In the genomic region with DNA sequence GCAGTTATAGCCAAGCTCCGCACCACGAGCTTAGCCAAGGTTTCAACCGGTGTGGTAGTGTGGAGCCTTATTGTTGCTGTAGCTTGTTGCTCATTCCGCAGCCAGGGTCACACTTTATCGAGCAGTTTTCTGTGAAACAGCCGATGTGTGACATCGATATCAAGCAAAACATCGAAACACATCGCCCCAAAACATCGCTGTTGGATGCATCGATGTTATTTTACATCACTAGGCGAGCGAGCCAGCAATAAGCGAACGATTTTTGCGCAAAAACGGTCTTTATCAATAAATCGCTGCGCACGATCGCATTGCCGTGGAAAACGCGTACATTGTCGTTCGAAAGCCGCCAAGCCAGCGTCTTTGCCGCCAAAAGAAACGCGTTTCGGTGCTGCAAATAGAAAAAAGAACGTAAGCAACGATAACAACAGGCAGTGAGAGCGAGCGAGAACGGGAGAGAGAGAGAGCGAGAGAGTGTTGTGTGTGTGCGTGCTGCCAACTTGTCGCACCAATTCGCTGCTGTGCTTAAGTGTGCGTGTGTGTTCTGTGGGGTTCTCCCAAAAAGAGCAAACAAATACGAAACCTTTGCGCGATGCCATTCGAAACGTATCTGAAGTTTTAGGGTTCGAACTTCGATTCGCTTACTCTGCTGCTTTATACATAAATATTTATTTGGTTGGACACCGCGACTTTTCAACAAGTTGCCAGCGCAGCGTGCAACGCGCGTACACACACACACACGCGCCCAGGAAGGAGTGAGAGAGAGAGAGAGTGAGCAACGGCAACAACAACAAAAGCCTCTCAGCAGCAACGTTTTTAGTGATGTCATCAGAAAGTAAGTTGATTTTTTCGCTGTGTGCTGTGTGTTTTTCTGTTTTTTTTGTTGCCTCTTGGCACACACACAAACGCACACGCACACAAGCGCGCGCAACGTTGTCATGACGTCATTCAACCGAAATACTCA, we compare ENCODE assay signal across 4 fruit fly cellular contexts.
TF ChIP-seq lines count a peak whose summit lies in the region.

No protein-coding gene starts in this region.

TF ChIP-seq in whole organism, embryonic, 481 proteins besides CTCF, POLR2A, EP300 and RAD21 (continued from another document and continues in another):
- TF ChIP-seq pros (GFP tag; optimal IDR thresholded peaks at IDR 0.05; lab: Kevin White, UChicago) (peak; percentile 14), hbn (GFP tag; IDR thresholded peaks at IDR 0.05; lab: Robert Waterston, UW; ENCODE audit: partially characterized antibody) (peak; percentile 98), CG11695 (GFP tag; IDR thresholded peaks at IDR 0.05; lab: Robert Waterston, UW) (0 out of 3 replicates have a peak, but pooled peaks have one; percentile 38), Ets97D (GFP tag; optimal IDR thresholded peaks at IDR 0.05; lab: Kevin White, UChicago) (peak; percentile 95), CG18619 (GFP tag; optimal IDR thresholded peaks at IDR 0.05; lab: Kevin White, UChicago) (no peak), usp (GFP tag; optimal IDR thresholded peaks at IDR 0.05; lab: Kevin White, UChicago) (no peak), CG8765 (GFP tag; IDR thresholded peaks at IDR 0.05; lab: Robert Waterston, UW) (no peak), Abd-B (GFP tag; optimal IDR thresholded peaks at IDR 0.05; lab: Kevin White, UChicago) (peak; percentile 13), CG31441 (GFP tag; IDR thresholded peaks at IDR 0.05; lab: Robert Waterston, UW) (peak; percentile 60), CG15601 (tag; optimal IDR thresholded peaks at IDR 0.05; lab: Kevin White, UChicago) (peak; percentile 25), Xbp1 (GFP tag; optimal IDR thresholded peaks at IDR 0.05; lab: Kevin White, UChicago) (peak; percentile 42), sisA (GFP tag; IDR thresholded peaks at IDR 0.05; lab: Robert Waterston, UW) (no peak), Hand (GFP tag; optimal IDR thresholded peaks at IDR 0.05; lab: Kevin White, UChicago) (peak; percentile 45), Meics (GFP tag; optimal IDR thresholded peaks at IDR 0.05; lab: Kevin White, UChicago) (peak; percentile 42), fd64A (GFP tag; optimal IDR thresholded peaks at IDR 0.05; lab: Kevin White, UChicago) (no peak), sens-2 (GFP tag; IDR thresholded peaks at IDR 0.05; lab: Robert Waterston, UW) (no peak), unpg (GFP tag; optimal IDR thresholded peaks at IDR 0.05; lab: Kevin White, UChicago) (peak; percentile 2), mirr (GFP tag; optimal IDR thresholded peaks at IDR 0.05; lab: Kevin White, UChicago) (peak; percentile 36), ato (GFP tag; IDR thresholded peaks at IDR 0.05; lab: Robert Waterston, UW; ENCODE audit: partially characterized antibody) (peak; percentile 96), Nf-YB (GFP tag; optimal IDR thresholded peaks at IDR 0.05; lab: Kevin White, UChicago) (no peak), CG8478 (optimal IDR thresholded peaks at IDR 0.05; lab: Kevin White, UChicago) (peak; percentile 97), H2.0 (GFP tag; IDR thresholded peaks at IDR 0.05; lab: Robert Waterston, UW) (no peak), CG11398 (GFP tag; optimal IDR thresholded peaks at IDR 0.05; lab: Kevin White, UChicago) (peak; percentile 33), ERR (GFP tag; optimal IDR thresholded peaks at IDR 0.05; lab: Kevin White, UChicago) (no peak), lmd (GFP tag; IDR thresholded peaks at IDR 0.05; lab: Robert Waterston, UW) (no peak; the same call in 1 of the 2 replicates), vnd (GFP tag; IDR thresholded peaks at IDR 0.05; lab: Robert Waterston, UW; ENCODE audit: partially characterized antibody) (peak; percentile 97), CG13624 (GFP tag; optimal IDR thresholded peaks at IDR 0.05; lab: Kevin White, UChicago) (peak; percentile 43), onecut (GFP tag; IDR thresholded peaks at IDR 0.05; lab: Robert Waterston, UW) (peak; percentile 28), CG3847 (GFP tag; IDR thresholded peaks at IDR 0.05; lab: Robert Waterston, UW) (peak; percentile 81)

TF ChIP-seq in whole organism, prepupa, 60 proteins besides CTCF, POLR2A, EP300 and RAD21 (continued from another document and continues in another):
- TF ChIP-seq spab (GFP tag; optimal IDR thresholded peaks at IDR 0.05; lab: Kevin White, UChicago): peak; percentile 82
- TF ChIP-seq CG4318 (GFP tag; optimal IDR thresholded peaks at IDR 0.05; lab: Kevin White, UChicago): no peak
- TF ChIP-seq topi (GFP tag; optimal IDR thresholded peaks at IDR 0.05; lab: Kevin White, UChicago): peak; percentile 61
- peak; percentile 75 for TF ChIP-seq CG7368 (GFP tag; optimal IDR thresholded peaks at IDR 0.05; lab: Kevin White, UChicago)
- TF ChIP-seq Ets21C (GFP tag; optimal IDR thresholded peaks at IDR 0.05; lab: Kevin White, UChicago): no peak
- TF ChIP-seq CG6854 (GFP tag; optimal IDR thresholded peaks at IDR 0.05; lab: Kevin White, UChicago): peak; percentile 84
- TF ChIP-seq dac (GFP tag; optimal IDR thresholded peaks at IDR 0.05; lab: Kevin White, UChicago): peak; percentile 51
- TF ChIP-seq Sox14 (GFP tag; optimal IDR thresholded peaks at IDR 0.05; lab: Kevin White, UChicago): peak; percentile 59
- peak; percentile 66 for TF ChIP-seq CG3032 (tag; optimal IDR thresholded peaks at IDR 0.05; lab: Kevin White, UChicago)
- peak; percentile 67 for TF ChIP-seq Blimp-1 (GFP tag; optimal IDR thresholded peaks at IDR 0.05; lab: Kevin White, UChicago)
- TF ChIP-seq Eip75B (GFP tag; optimal IDR thresholded peaks at IDR 0.05; lab: Kevin White, UChicago): no peak
- 0 out of 2 replicates have a peak, but pooled peaks have one; percentile 40 for TF ChIP-seq Gug (GFP tag; IDR thresholded peaks at IDR 0.05; lab: Robert Waterston, UW)
- TF ChIP-seq CG32006 (GFP tag; optimal IDR thresholded peaks at IDR 0.05; lab: Kevin White, UChicago): no peak
- no peak for TF ChIP-seq Sox102F (GFP tag; optimal IDR thresholded peaks at IDR 0.05; lab: Kevin White, UChicago)
- peak; percentile 64 for TF ChIP-seq Ets96B (tag; optimal IDR thresholded peaks at IDR 0.05; lab: Kevin White, UChicago)
- TF ChIP-seq cyc (GFP tag; optimal IDR thresholded peaks at IDR 0.05; lab: Kevin White, UChicago): peak; percentile 12
- peak; percentile 96 to 97 for TF ChIP-seq ss (GFP tag; optimal IDR thresholded peaks at IDR 0.05; lab: Kevin White, UChicago)
- peak; percentile 93 for TF ChIP-seq CG6276 (GFP tag; optimal IDR thresholded peaks at IDR 0.05; lab: Kevin White, UChicago)
- peak; percentile 80 for TF ChIP-seq Eip78C (GFP tag; lab: Kevin White, UChicago)
- peak; percentile 37 for TF ChIP-seq CG6792 (GFP tag; optimal IDR thresholded peaks at IDR 0.05; lab: Kevin White, UChicago)
- no peak for TF ChIP-seq Smox (GFP tag; optimal IDR thresholded peaks at IDR 0.05; lab: Kevin White, UChicago)
- peak; percentile 92 for TF ChIP-seq CG6163 (GFP tag; IDR thresholded peaks at IDR 0.05; lab: Robert Waterston, UW)
- peak; percentile 85 for TF ChIP-seq CG8119 (GFP tag; IDR thresholded peaks at IDR 0.05; lab: Robert Waterston, UW)
- peak; percentile 81 for TF ChIP-seq vri (GFP tag; optimal IDR thresholded peaks at IDR 0.05; lab: Kevin White, UChicago)
- peak; percentile 19 for TF ChIP-seq CG11762 (GFP tag; optimal IDR thresholded peaks at IDR 0.05; lab: Kevin White, UChicago; ENCODE audit: insufficient read depth)
- no peak for TF ChIP-seq CG10631 (GFP tag; optimal IDR thresholded peaks at IDR 0.05; lab: Kevin White, UChicago)
- TF ChIP-seq CG1621 (tag; optimal IDR thresholded peaks at IDR 0.05; lab: Kevin White, UChicago): peak; percentile 80
- TF ChIP-seq CG11294 (GFP tag; IDR thresholded peaks at IDR 0.05; lab: Robert Waterston, UW): peak; percentile 33; the same call in 1 of the 2 replicates
- peak; percentile 40 to 55 for TF ChIP-seq salr (GFP tag; optimal IDR thresholded peaks at IDR 0.05; lab: Kevin White, UChicago)
- TF ChIP-seq CG3919 (GFP tag; optimal IDR thresholded peaks at IDR 0.05; lab: Kevin White, UChicago): no peak
- no peak for TF ChIP-seq Hr38 (GFP tag; optimal IDR thresholded peaks at IDR 0.05; lab: Kevin White, UChicago)

TF ChIP-seq in whole organism, pupa, 21 proteins besides CTCF, POLR2A, EP300 and RAD21 (continued from another document):
- TF ChIP-seq CG32121 (GFP tag; IDR thresholded peaks at IDR 0.05; lab: Robert Waterston, UW): peak; percentile 86
- TF ChIP-seq CG12605 (GFP tag; IDR thresholded peaks at IDR 0.05; lab: Robert Waterston, UW): peak; percentile 96
- peak; percentile 89 for TF ChIP-seq CG13204 (GFP tag; optimal IDR thresholded peaks at IDR 0.05; lab: Kevin White, UChicago)
- TF ChIP-seq Ets98B (GFP tag; IDR thresholded peaks at IDR 0.05; lab: Robert Waterston, UW): peak; percentile 89

TF ChIP-seq in whole organism, wandering third instar larva, 38 proteins besides CTCF, POLR2A, EP300 and RAD21 (continued from another document):
- TF ChIP-seq OdsH (GFP tag; optimal IDR thresholded peaks at IDR 0.05; lab: Kevin White, UChicago) (no peak), Jra (GFP tag; optimal IDR thresholded peaks at IDR 0.05; lab: Kevin White, UChicago) (peak; percentile 70), ey (GFP tag; optimal IDR thresholded peaks at IDR 0.05; lab: Kevin White, UChicago) (no peak), Hr83 (GFP tag; optimal IDR thresholded peaks at IDR 0.05; lab: Kevin White, UChicago; ENCODE audit: poor library complexity, severe bottlenecking) (peak; percentile 11), woc (GFP tag; optimal IDR thresholded peaks at IDR 0.05; lab: Kevin White, UChicago) (no peak), dsf (GFP tag; optimal IDR thresholded peaks at IDR 0.05; lab: Kevin White, UChicago; ENCODE audit: borderline replicate concordance) (no peak), fru (GFP tag; optimal IDR thresholded peaks at IDR 0.05; lab: Kevin White, UChicago) (peak; percentile 59), N (GFP tag; optimal IDR thresholded peaks at IDR 0.05; lab: Kevin White, UChicago) (peak; percentile 63), Mio (GFP tag; optimal IDR thresholded peaks at IDR 0.05; lab: Kevin White, UChicago) (no peak), Rel (GFP tag; optimal IDR thresholded peaks at IDR 0.05; lab: Kevin White, UChicago) (peak; percentile 57), Rel (tag; optimal IDR thresholded peaks at IDR 0.05; lab: Kevin White, UChicago) (peak; percentile 65), br (GFP tag; optimal IDR thresholded peaks at IDR 0.05; lab: Kevin White, UChicago) (no peak), HLH106 (tag; optimal IDR thresholded peaks at IDR 0.05; lab: Kevin White, UChicago) (peak; percentile 14), rgr (GFP tag; optimal IDR thresholded peaks at IDR 0.05; lab: Kevin White, UChicago) (peak; percentile 24), Sp1 (GFP tag; optimal IDR thresholded peaks at IDR 0.05; lab: Kevin White, UChicago) (peak; percentile 84), jim (GFP tag; optimal IDR thresholded peaks at IDR 0.05; lab: Kevin White, UChicago) (peak; percentile 58)
